Fruit fly (Drosophila melanogaster): ENCODE data around the gene Cad87A.

The Cad87A gene

dm6 chr3R:11976556-11977335, 27.8 kb upstream of the Cad87A start, which contains the start of gene CG10005:
Gene CG10005, minus strand, starts transcription at chr3R:11977197.
- TF ChIP-seq CG4496 (GFP tag; IDR thresholded peaks at IDR 0.05) (no peak), Ets98B (GFP tag; IDR thresholded peaks at IDR 0.05) (peak; percentile 30; the same call in 1 of the 2 replicates), EcR (GFP tag; optimal IDR thresholded peaks at IDR 0.05) (peak; percentile 95), Pif1B (GFP tag; optimal IDR thresholded peaks at IDR 0.05) (peak; percentile 25)

dm6 chr3R:11974631-11975030, 25.7 kb upstream of the Cad87A start, which contains the start of gene Tango9:
Gene Tango9, minus strand, starts transcription at chr3R:11974910.
- TF ChIP-seq fd96Ca (GFP tag; IDR thresholded peaks at IDR 0.05) (no peak), Ets98B (GFP tag; IDR thresholded peaks at IDR 0.05) (peak; percentile 36; the same call in 1 of the 2 replicates), CG10348 (GFP tag; IDR thresholded peaks at IDR 0.05) (no peak), CG34367 (tag; optimal IDR thresholded peaks at IDR 0.05) (peak; percentile 41), CG12605 (GFP tag; IDR thresholded peaks at IDR 0.05) (peak; percentile 74), CG8159 (tag; optimal IDR thresholded peaks at IDR 0.05) (peak; percentile 45), CG14655 (GFP tag; optimal IDR thresholded peaks at IDR 0.05) (no peak), CG15710 (tag; optimal IDR thresholded peaks at IDR 0.05) (peak; percentile 5), CG13204 (GFP tag; optimal IDR thresholded peaks at IDR 0.05) (no peak), Pif1A (GFP tag; optimal IDR thresholded peaks at IDR 0.05) (no peak), gl (tag; optimal IDR thresholded peaks at IDR 0.05) (peak; percentile 63), CG9948 (tag; optimal IDR thresholded peaks at IDR 0.05) (peak; percentile 23), Snoo (tag; optimal IDR thresholded peaks at IDR 0.05) (peak; percentile 68), CG17806 (tag; optimal IDR thresholded peaks at IDR 0.05) (peak; percentile 11), Pif1B (GFP tag; optimal IDR thresholded peaks at IDR 0.05) (no peak), EcR (GFP tag; optimal IDR thresholded peaks at IDR 0.05) (peak; percentile 73), rn (GFP tag; IDR thresholded peaks at IDR 0.05) (no peak), D1 (tag; optimal IDR thresholded peaks at IDR 0.05) (no peak), CG32121 (GFP tag; IDR thresholded peaks at IDR 0.05) (no peak), CG4496 (GFP tag; IDR thresholded peaks at IDR 0.05) (no peak), CG8301 (tag; optimal IDR thresholded peaks at IDR 0.05) (no peak)

dm6 chr3R:11973826-11974225, 24.9 kb upstream of the Cad87A start:
- TF ChIP-seq CG9948 (tag; optimal IDR thresholded peaks at IDR 0.05) = no peak
- TF ChIP-seq EcR (GFP tag; optimal IDR thresholded peaks at IDR 0.05) = peak; percentile 24

dm6 chr3R:11971394-11971793, 22.5 kb upstream of the Cad87A start, which contains the start of gene GC2:
Gene GC2, plus strand, starts transcription at chr3R:11971694.
- TF ChIP-seq CG12605 (GFP tag; IDR thresholded peaks at IDR 0.05) (no peak), CG8159 (tag; optimal IDR thresholded peaks at IDR 0.05) (no peak), CG32121 (GFP tag; IDR thresholded peaks at IDR 0.05) (no peak), CG14655 (GFP tag; optimal IDR thresholded peaks at IDR 0.05) (no peak), Snoo (tag; optimal IDR thresholded peaks at IDR 0.05) (no peak), CG4496 (GFP tag; IDR thresholded peaks at IDR 0.05) (no peak), CG13204 (GFP tag; optimal IDR thresholded peaks at IDR 0.05) (no peak), CG8301 (tag; optimal IDR thresholded peaks at IDR 0.05) (no peak), CG15710 (tag; optimal IDR thresholded peaks at IDR 0.05) (no peak), CG10348 (GFP tag; IDR thresholded peaks at IDR 0.05) (no peak), Ets98B (GFP tag; IDR thresholded peaks at IDR 0.05) (no peak), CG17806 (tag; optimal IDR thresholded peaks at IDR 0.05) (no peak), rn (GFP tag; IDR thresholded peaks at IDR 0.05) (no peak), D1 (tag; optimal IDR thresholded peaks at IDR 0.05) (no peak), Pif1B (GFP tag; optimal IDR thresholded peaks at IDR 0.05) (no peak)

- TF ChIP-seq EcR (GFP tag; optimal IDR thresholded peaks at IDR 0.05) (no peak), CG10348 (GFP tag; IDR thresholded peaks at IDR 0.05) (no peak), CG17806 (tag; optimal IDR thresholded peaks at IDR 0.05) (peak; percentile 17), CG32121 (GFP tag; IDR thresholded peaks at IDR 0.05) (peak; percentile 71), Pif1A (GFP tag; optimal IDR thresholded peaks at IDR 0.05) (no peak), D1 (tag; optimal IDR thresholded peaks at IDR 0.05) (no peak), CG12605 (GFP tag; IDR thresholded peaks at IDR 0.05) (0 out of 2 replicates have a peak, but pooled peaks have one; percentile 22), Ets98B (GFP tag; IDR thresholded peaks at IDR 0.05) (peak; percentile 66), gl (tag; optimal IDR thresholded peaks at IDR 0.05) (no peak), CG9948 (tag; optimal IDR thresholded peaks at IDR 0.05) (peak; percentile 8), Snoo (tag; optimal IDR thresholded peaks at IDR 0.05) (no peak), CG13204 (GFP tag; optimal IDR thresholded peaks at IDR 0.05) (no peak), rn (GFP tag; IDR thresholded peaks at IDR 0.05) (no peak), Pif1B (GFP tag; optimal IDR thresholded peaks at IDR 0.05) (peak; percentile 10), CG4496 (GFP tag; IDR thresholded peaks at IDR 0.05) (peak; percentile 45; the same call in 1 of the 3 replicates), CG15710 (tag; optimal IDR thresholded peaks at IDR 0.05) (peak; percentile 21), fd96Ca (GFP tag; IDR thresholded peaks at IDR 0.05) (no peak), CG8159 (tag; optimal IDR thresholded peaks at IDR 0.05) (peak; percentile 16), CG14655 (GFP tag; optimal IDR thresholded peaks at IDR 0.05) (no peak), CG8301 (tag; optimal IDR thresholded peaks at IDR 0.05) (peak; percentile 59), CG34367 (tag; optimal IDR thresholded peaks at IDR 0.05) (no peak)
Observed at dm6 chr3R:11969217-11969616, 20.3 kb upstream of the Cad87A start.
